Fruit fly (Drosophila melanogaster) whole organism, adult: ENCODE data around the gene nrv2.

ENCODE experiments used
- CG11617 ChIP-seq: fragments of 200-800 bp; sonication (Bioruptor generic); optimal IDR thresholded peaks from 2 replicates; lab custom pipeline; 2017; ENCODE audit warnings: mild to moderate bottlenecking, missing biosample characterization, missing genetic modification reagents, missing genetic modification characterization
- CG5204 ChIP-seq: fragments of 200-800 bp; sonication (Bioruptor generic); optimal IDR thresholded peaks from 2 replicates; lab custom pipeline; 2016; ENCODE audit warnings: missing biosample characterization, missing genetic modification characterization
- Crg-1 ChIP-seq: fragments of 200-800 bp; sonication (Bioruptor generic); optimal IDR thresholded peaks from 2 replicates; lab custom pipeline; 2016; ENCODE audit warnings: missing biosample characterization, missing genetic modification characterization
- Hr96 ChIP-seq: fragments of 200-800 bp; sonication (Bioruptor generic); optimal IDR thresholded peaks from 2 replicates; lab custom pipeline; 2016; ENCODE audit warnings: missing biosample characterization, missing genetic modification characterization
- ovo ChIP-seq: fragments of 200-800 bp; sonication (Bioruptor generic); optimal IDR thresholded peaks from 2 replicates; lab custom pipeline; 2016; ENCODE audit warnings: missing biosample characterization, missing genetic modification characterization

dm6 chr2L:6741980-6742591 lies 56.6 kb downstream of the nrv2 start, which contains the start of gene meng:
- no peak for TF ChIP-seq ovo
- TF ChIP-seq Hr96 (GFP tag; lab: Kevin White, UChicago) = no peak
- no peak for TF ChIP-seq Crg-1
- TF ChIP-seq CG5204 = no peak
- TF ChIP-seq CG11617 (GFP tag; lab: Kevin White, UChicago) = no peak
